Fruit fly (Drosophila melanogaster): ENCODE measurements around the gene Osi19.

dm6 chr3R:6329774-6330298 is 5.3 kb upstream of the Osi19 start, which contains the start of gene Osi18:
- TF ChIP-seq h (optimal IDR thresholded peaks at IDR 0.05) (no peak), Sin3A (optimal IDR thresholded peaks at IDR 0.05) (no peak), psq (optimal IDR thresholded peaks at IDR 0.05) (no peak), insv (optimal IDR thresholded peaks at IDR 0.05) (no peak), ttk (optimal IDR thresholded peaks at IDR 0.05) (no peak), Myc (optimal IDR thresholded peaks at IDR 0.05) (no peak)
